Fruit fly (Drosophila melanogaster) whole organism, wandering third instar larva: ENCODE data around the gene CG11710.

ENCODE experiments used
- Abd-B ChIP-seq: fragments of >200 bp; optimal IDR thresholded peaks from 2 replicates; lab custom pipeline; 2017; ENCODE audit warnings: missing biosample characterization, missing genetic modification characterization
- Sp1 ChIP-seq: fragments of 200-800 bp; sonication (Bioruptor generic); optimal IDR thresholded peaks from 3 replicates; lab custom pipeline; 2019; ENCODE audit warnings: missing biosample characterization, mild to moderate bottlenecking, missing genetic modification characterization, moderate library complexity
- brk ChIP-seq: fragments of 200-800 bp; sonication (Bioruptor generic); optimal IDR thresholded peaks from 2 replicates; lab custom pipeline; 2016; ENCODE audit warnings: missing biosample characterization, mild to moderate bottlenecking, missing genetic modification characterization
- dmrt93B ChIP-seq: fragments of 200-800 bp; sonication (Bioruptor generic); optimal IDR thresholded peaks from 2 replicates; lab custom pipeline; 2018; ENCODE audit warnings: missing biosample characterization, mild to moderate bottlenecking, missing genetic modification characterization
- fru ChIP-seq: fragments of 200-800 bp; sonication (Bioruptor generic); optimal IDR thresholded peaks from 3 replicates; lab custom pipeline; 2016; ENCODE audit warnings: missing biosample characterization, mild to moderate bottlenecking, missing genetic modification characterization
- h ChIP-seq: fragments of 200-800 bp; sonication (Bioruptor generic); optimal IDR thresholded peaks from 3 replicates; lab custom pipeline; 2016; ENCODE audit warnings: missing biosample characterization, mild to moderate bottlenecking, missing genetic modification characterization
- pan ChIP-seq: fragments of >200 bp; optimal IDR thresholded peaks from 2 replicates; lab custom pipeline; 2017
- rgr ChIP-seq: fragments of 200-800 bp; sonication (Bioruptor generic); optimal IDR thresholded peaks from 3 replicates; lab custom pipeline; 2016; ENCODE audit warnings: missing biosample characterization, mild to moderate bottlenecking, missing genetic modification characterization
- sv ChIP-seq: fragments of 200-800 bp; sonication (Bioruptor generic); optimal IDR thresholded peaks from 3 replicates; lab custom pipeline; 2016; ENCODE audit warnings: missing biosample characterization, missing genetic modification characterization
- tai ChIP-seq: sonication (Bioruptor generic); optimal IDR thresholded peaks from 2 replicates; lab custom pipeline; 2016; ENCODE audit warnings: missing biosample characterization, missing genetic modification characterization
- usp ChIP-seq: fragments of >200 bp; optimal IDR thresholded peaks from 2 replicates; lab custom pipeline; 2017; ENCODE audit warnings: missing biosample characterization, missing genetic modification characterization

- TF ChIP-seq dmrt93B (GFP tag; lab: Kevin White, UChicago) (no peak), Sp1 (no peak), usp (GFP tag; lab: Kevin White, UChicago) (no peak), fru (GFP tag; lab: Kevin White, UChicago) (no peak), Abd-B (GFP tag; lab: Kevin White, UChicago) (no peak), brk (no peak), tai (GFP tag; lab: Kevin White, UChicago) (no peak), rgr (GFP tag; lab: Kevin White, UChicago) (no peak), pan (lab: Kevin White, UChicago) (no peak), sv (GFP tag; lab: Kevin White, UChicago) (no peak), h (GFP tag; lab: Kevin White, UChicago) (no peak)
Observed at dm6 chrX:20447865-20448584, 18.6 kb upstream of the CG11710 start.
